Worm (Caenorhabditis elegans) whole organism, L1 larva: ENCODE results near the gene marg-1.
A peak's percentile ranks its signal among the peaks of the same experiment; 100 is the strongest.

Experiments used
- C16A3.4 ChIP-seq: fragments of 150-350 bp; optimal IDR thresholded peaks from 2 replicates; lab custom pipeline; 2014; ENCODE audit warnings: missing biosample characterization, missing genetic modification characterization
- C34B4.2 ChIP-seq: sonication (generic microtip); optimal IDR thresholded peaks from 2 replicates; lab custom pipeline; 2017; ENCODE audit warnings: mild to moderate bottlenecking, missing genetic modification characterization, missing compliant biosample characterization
- F16B12.6 ChIP-seq: fragments of 150-350 bp; optimal IDR thresholded peaks from 2 replicates; lab custom pipeline; 2014; ENCODE audit warnings: missing biosample characterization, missing genetic modification characterization
- Y116A8C.19 ChIP-seq: sonication (generic microtip); optimal IDR thresholded peaks from 2 replicates; lab custom pipeline; 2016; ENCODE audit warnings: missing compliant biosample characterization, missing genetic modification characterization, borderline replicate concordance
- alr-1 ChIP-seq: fragments of 200-800 bp; sonication (Bioruptor generic); optimal IDR thresholded peaks from 2 replicates; lab custom pipeline; 2018; ENCODE audit warnings: borderline replicate concordance, mild to moderate bottlenecking, missing genetic modification characterization, missing compliant biosample characterization
- aly-2 ChIP-seq: fragments of 150-350 bp; optimal IDR thresholded peaks from 2 replicates; lab custom pipeline; 2014; ENCODE audit warnings: missing biosample characterization, missing genetic modification characterization
- ceh-88 ChIP-seq: fragments of 200-800 bp; sonication (Bioruptor generic); IDR thresholded peaks from 2 replicates; pipeline ENCODE4 v1.3.6; 2022; ENCODE audit warnings: missing genetic modification characterization, missing compliant biosample characterization
- efl-1 ChIP-seq, 4 experiments: fragments of 150-350 bp; optimal IDR thresholded peaks in 3 of 4; peaks in 1 of 4; 1 replicate in 1 of 4; 2 replicates in 3 of 4; lab custom pipeline; 2014; ENCODE audit warnings: missing biosample characterization in 2 of 4, missing genetic modification characterization in 2 of 4, missing genetic modification reagents in 2 of 4
- egl-13 ChIP-seq: sonication (generic microtip); optimal IDR thresholded peaks from 2 replicates; lab custom pipeline; 2016; ENCODE audit warnings: missing genotype, missing genetic modification reagents, missing genetic modification characterization, missing compliant biosample characterization
- egl-27 ChIP-seq, 2 experiments: fragments of 150-350 bp in 1 of 2; sonication (generic microtip); optimal IDR thresholded peaks; 3 replicates each; lab custom pipeline; 2017 to 2018; ENCODE audit warnings: missing biosample characterization in 2 of 2, missing genetic modification characterization in 2 of 2, missing genetic modification reagents in 2 of 2
- elt-2 ChIP-seq: sonication (generic microtip); optimal IDR thresholded peaks from 2 replicates; lab custom pipeline; 2016; ENCODE audit warnings: missing genetic modification characterization, mild to moderate bottlenecking, inconsistent platforms, missing compliant biosample characterization, missing genetic modification reagents
- hlh-17 ChIP-seq: fragments of 200-800 bp; sonication (Bioruptor generic); optimal IDR thresholded peaks from 2 replicates; lab custom pipeline; 2018; ENCODE audit warnings: missing genetic modification characterization, mild to moderate bottlenecking, missing compliant biosample characterization, moderate library complexity, borderline replicate concordance
- isw-1 ChIP-seq: fragments of 200-800 bp; sonication (Bioruptor generic); IDR thresholded peaks from 2 replicates; pipeline ENCODE4 v1.3.6; 2022; ENCODE audit warnings: missing genetic modification characterization, missing compliant biosample characterization
- lin-13 ChIP-seq: fragments of 150-350 bp; optimal IDR thresholded peaks from 2 replicates; lab custom pipeline; 2014; ENCODE audit warnings: missing biosample characterization, missing genetic modification reagents, missing genetic modification characterization
- lin-35 ChIP-seq, 2 experiments: fragments of 150-350 bp; optimal IDR thresholded peaks; 2 replicates each; lab custom pipeline; 2014; ENCODE audit warnings: missing biosample characterization in 2 of 2, missing genetic modification characterization in 2 of 2, missing genetic modification reagents in 2 of 2
- mef-2 ChIP-seq: fragments of 150-350 bp; optimal IDR thresholded peaks from 2 replicates; lab custom pipeline; 2014; ENCODE audit warnings: missing biosample characterization, missing genetic modification characterization
- nhr-12 ChIP-seq: sonication (generic microtip); optimal IDR thresholded peaks from 2 replicates; lab custom pipeline; 2017; ENCODE audit warnings: missing biosample characterization, missing genetic modification characterization
- nhr-19 ChIP-seq: fragments of 200-800 bp; sonication (Bioruptor generic); conservative IDR thresholded peaks from 2 replicates; pipeline ENCODE4 v1.3.6; 2022; ENCODE audit warnings: missing genetic modification characterization, missing compliant biosample characterization
- nhr-28 ChIP-seq: fragments of 150-350 bp; optimal IDR thresholded peaks from 2 replicates; lab custom pipeline; 2014; ENCODE audit warnings: missing biosample characterization, missing genetic modification characterization
- nhr-47 ChIP-seq: sonication (generic microtip); optimal IDR thresholded peaks from 2 replicates; lab custom pipeline; 2016; ENCODE audit warnings: mild to moderate bottlenecking, missing genetic modification characterization, moderate library complexity, missing compliant biosample characterization
- nhr-76 ChIP-seq: sonication (generic microtip); optimal IDR thresholded peaks from 2 replicates; lab custom pipeline; 2017; ENCODE audit warnings: missing biosample characterization, missing genetic modification characterization
- nhr-77 ChIP-seq: fragments of 150-350 bp; optimal IDR thresholded peaks from 2 replicates; lab custom pipeline; 2014; ENCODE audit warnings: missing biosample characterization, missing genetic modification characterization
- nhr-84 ChIP-seq: sonication (generic microtip); optimal IDR thresholded peaks from 2 replicates; lab custom pipeline; 2017; ENCODE audit warnings: missing biosample characterization, missing genetic modification characterization
- nhr-90 ChIP-seq: sonication (generic microtip); optimal IDR thresholded peaks from 2 replicates; lab custom pipeline; 2016; ENCODE audit warnings: mild to moderate bottlenecking, missing genetic modification characterization, missing compliant biosample characterization; ENCODE audit not compliant: poor library complexity
- pqm-1 ChIP-seq: sonication (generic microtip); optimal IDR thresholded peaks from 3 replicates; lab custom pipeline; 2017; ENCODE audit warnings: missing biosample characterization, missing genetic modification characterization
- skn-1 ChIP-seq: fragments of 150-350 bp; optimal IDR thresholded peaks from 2 replicates; lab custom pipeline; 2014; ENCODE audit warnings: missing biosample characterization, missing genetic modification characterization
- snpc-4 ChIP-seq: fragments of 150-350 bp; optimal IDR thresholded peaks from 2 replicates; lab custom pipeline; 2014; ENCODE audit warnings: missing biosample characterization, missing genetic modification characterization
- snu-23 ChIP-seq: sonication (generic microtip); optimal IDR thresholded peaks from 2 replicates; lab custom pipeline; 2016; ENCODE audit warnings: missing genetic modification characterization, missing compliant biosample characterization
- swsn-7 ChIP-seq: sonication (generic microtip); optimal IDR thresholded peaks from 2 replicates; lab custom pipeline; 2016; ENCODE audit warnings: missing genetic modification characterization, missing compliant biosample characterization
- tlp-1 ChIP-seq: fragments of 150-350 bp; optimal IDR thresholded peaks from 2 replicates; lab custom pipeline; 2014; ENCODE audit warnings: missing biosample characterization, missing genetic modification characterization
- unc-130 ChIP-seq: fragments of 150-350 bp; optimal IDR thresholded peaks from 2 replicates; lab custom pipeline; 2017; ENCODE audit warnings: missing biosample characterization, missing genetic modification characterization, inconsistent platforms
- unc-30 ChIP-seq: sonication (generic microtip); optimal IDR thresholded peaks from 2 replicates; lab custom pipeline; 2017; ENCODE audit warnings: missing biosample characterization, missing genetic modification characterization
- unc-62 ChIP-seq: fragments of 150-350 bp; optimal IDR thresholded peaks from 2 replicates; lab custom pipeline; 2014; ENCODE audit warnings: missing biosample characterization, missing genetic modification reagents, missing genetic modification characterization
- xbp-1 ChIP-seq: sonication (generic microtip); optimal IDR thresholded peaks from 2 replicates; lab custom pipeline; 2016; ENCODE audit warnings: missing genetic modification characterization, missing compliant biosample characterization
- ztf-11 ChIP-seq, 2 experiments: sonication (generic microtip); optimal IDR thresholded peaks; 2 replicates each; lab custom pipeline; 2016 to 2017; ENCODE audit warnings: missing genetic modification characterization in 2 of 2, missing biosample characterization in 1 of 2, missing compliant biosample characterization in 1 of 2
- ztf-4 ChIP-seq: fragments of 150-350 bp; optimal IDR thresholded peaks from 2 replicates; lab custom pipeline; 2014; ENCODE audit warnings: missing biosample characterization, missing genetic modification characterization

The marg-1 gene

DNA sequence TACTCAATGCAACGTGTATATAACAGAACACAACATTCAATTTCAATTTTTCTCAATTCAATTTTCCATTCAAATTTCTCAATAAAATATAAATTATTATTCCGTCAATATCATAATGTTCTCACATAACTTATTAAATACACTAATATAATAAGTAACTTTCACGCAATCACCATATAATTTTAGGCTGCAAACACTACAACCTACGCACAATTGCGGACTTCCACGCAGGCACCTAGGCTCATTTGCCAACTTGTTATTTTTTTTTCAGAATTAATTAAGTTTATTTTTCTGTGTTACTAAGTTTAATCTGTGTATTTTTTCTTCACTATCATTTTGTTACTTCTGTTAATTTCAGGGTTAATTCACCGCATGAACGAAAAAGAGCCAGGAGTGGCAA, 8.5 kb downstream of the marg-1 start, which contains the start of gene F47B7.2 (continued):
- TF ChIP-seq unc-130 (tag; lab: Kevin White, UChicago): peak; percentile 7
- peak; percentile 7 for TF ChIP-seq nhr-90 (tag; lab: Kevin White, UChicago)
- peak; percentile 87 for TF ChIP-seq F16B12.6
- TF ChIP-seq efl-1 (optimal IDR thresholded peaks at IDR 0.05; lab: Kevin White, UChicago): peak in 1 of 2 experiments; percentile 6
- TF ChIP-seq efl-1 (GFP tag; optimal IDR thresholded peaks at IDR 0.05 in 1 of 2; lab: Kevin White, UChicago): peak in 1 of 2 experiments; percentile 61
- TF ChIP-seq snpc-4 (tag; lab: Kevin White, UChicago): peak; percentile 13
- peak; percentile 25 for TF ChIP-seq C16A3.4 (tag; lab: Kevin White, UChicago)
- no peak for TF ChIP-seq isw-1 (GFP tag; lab: Robert Waterston, UW)
- TF ChIP-seq, all 84 proteins: peak for 21

- no peak for TF ChIP-seq swsn-7 (tag; lab: Kevin White, UChicago)
- TF ChIP-seq lin-35 (GFP tag; optimal IDR thresholded peaks at IDR 0.05; lab: Kevin White, UChicago): no peak
- TF ChIP-seq unc-62 (GFP tag; lab: Kevin White, UChicago): no peak
- TF ChIP-seq nhr-76 (tag; lab: Kevin White, UChicago): no peak
- no peak for TF ChIP-seq aly-2 (tag; lab: Kevin White, UChicago)
- TF ChIP-seq ztf-11 (tag; optimal IDR thresholded peaks at IDR 0.05; lab: Kevin White, UChicago): no peak
- TF ChIP-seq Y116A8C.19 (tag; lab: Kevin White, UChicago): no peak
- TF ChIP-seq ztf-4: no peak
- TF ChIP-seq egl-13 (tag; lab: Kevin White, UChicago): no peak
- no peak for TF ChIP-seq mef-2 (tag; lab: Kevin White, UChicago)
- TF ChIP-seq alr-1 (tag; lab: Kevin White, UChicago): no peak
- TF ChIP-seq elt-2 (tag; lab: Kevin White, UChicago): no peak
- TF ChIP-seq lin-13: no peak
- TF ChIP-seq, all 84 proteins: peak for 0
Observed at ce11 chrX:3768717-3769116, 12.2 kb downstream of the marg-1 start, which contains the start of gene F47B7.5. Gene F47B7.5, minus strand, starts transcription at chrX:3768817.

DNA sequence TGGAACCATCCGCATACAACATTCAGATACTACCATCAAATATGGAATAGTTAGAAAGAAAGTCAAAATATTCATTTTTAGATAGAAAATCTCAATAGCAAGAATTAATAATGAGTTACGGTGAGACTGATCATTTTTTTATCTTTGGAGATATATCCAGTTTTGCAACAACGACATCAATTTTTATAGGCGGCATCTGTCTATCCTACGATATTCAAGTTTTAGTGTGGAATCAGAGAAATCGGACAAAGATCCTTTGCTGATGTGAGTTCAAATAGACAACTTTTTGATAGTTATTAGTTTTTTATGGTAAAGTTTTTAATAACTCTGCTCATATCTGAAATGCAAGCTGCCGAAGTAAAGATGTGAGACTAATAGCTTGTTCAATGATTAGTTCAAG, 14.4 kb downstream of the marg-1 start, which contains the start of gene F47B7.4:
F47B7.4 (minus strand) TSS at position 101 of the 400 bp plus-strand sequence.
- TF ChIP-seq nhr-19 (GFP tag; lab: Robert Waterston, UW): no peak
- TF ChIP-seq tlp-1: no peak
- TF ChIP-seq nhr-77: no peak
- TF ChIP-seq hlh-17: no peak
- no peak for TF ChIP-seq nhr-12 (tag; lab: Kevin White, UChicago)
- no peak for TF ChIP-seq Y116A8C.19 (tag; lab: Kevin White, UChicago)
- TF ChIP-seq pqm-1 (tag; lab: Kevin White, UChicago): no peak
- TF ChIP-seq xbp-1 (tag; lab: Kevin White, UChicago): no peak
- TF ChIP-seq unc-30 (tag; lab: Kevin White, UChicago): no peak

- TF ChIP-seq ceh-88 (GFP tag; lab: Robert Waterston, UW): no peak
- TF ChIP-seq nhr-76 (tag; lab: Kevin White, UChicago): no peak
- no peak for TF ChIP-seq C34B4.2 (tag; lab: Kevin White, UChicago)
- no peak for TF ChIP-seq nhr-47
- no peak for TF ChIP-seq egl-13 (tag; lab: Kevin White, UChicago)
- TF ChIP-seq unc-62 (GFP tag; lab: Kevin White, UChicago): no peak
- TF ChIP-seq nhr-77: no peak
- no peak for TF ChIP-seq xbp-1 (tag; lab: Kevin White, UChicago)
- TF ChIP-seq skn-1 (tag; lab: Kevin White, UChicago): no peak
- TF ChIP-seq nhr-28 (tag; lab: Kevin White, UChicago): no peak
- no peak for TF ChIP-seq lin-13
- TF ChIP-seq nhr-84 (tag; lab: Kevin White, UChicago): no peak
- TF ChIP-seq nhr-19 (GFP tag; lab: Robert Waterston, UW): no peak
- TF ChIP-seq snu-23 (GFP tag; lab: Kevin White, UChicago): no peak
- no peak for TF ChIP-seq egl-27 (tag; optimal IDR thresholded peaks at IDR 0.05; lab: Kevin White, UChicago)
Observed at ce11 chrX:3764295-3764694, 16.6 kb downstream of the marg-1 start, which contains the start of gene F47B7.3. Gene F47B7.3, minus strand, starts transcription at chrX:3764395.
